Fruit fly (Drosophila melanogaster): ENCODE measurements around the gene CG6980.
A peak's percentile ranks its signal among the peaks of the same experiment; 100 is the strongest.

Gene CG6980

DNA sequence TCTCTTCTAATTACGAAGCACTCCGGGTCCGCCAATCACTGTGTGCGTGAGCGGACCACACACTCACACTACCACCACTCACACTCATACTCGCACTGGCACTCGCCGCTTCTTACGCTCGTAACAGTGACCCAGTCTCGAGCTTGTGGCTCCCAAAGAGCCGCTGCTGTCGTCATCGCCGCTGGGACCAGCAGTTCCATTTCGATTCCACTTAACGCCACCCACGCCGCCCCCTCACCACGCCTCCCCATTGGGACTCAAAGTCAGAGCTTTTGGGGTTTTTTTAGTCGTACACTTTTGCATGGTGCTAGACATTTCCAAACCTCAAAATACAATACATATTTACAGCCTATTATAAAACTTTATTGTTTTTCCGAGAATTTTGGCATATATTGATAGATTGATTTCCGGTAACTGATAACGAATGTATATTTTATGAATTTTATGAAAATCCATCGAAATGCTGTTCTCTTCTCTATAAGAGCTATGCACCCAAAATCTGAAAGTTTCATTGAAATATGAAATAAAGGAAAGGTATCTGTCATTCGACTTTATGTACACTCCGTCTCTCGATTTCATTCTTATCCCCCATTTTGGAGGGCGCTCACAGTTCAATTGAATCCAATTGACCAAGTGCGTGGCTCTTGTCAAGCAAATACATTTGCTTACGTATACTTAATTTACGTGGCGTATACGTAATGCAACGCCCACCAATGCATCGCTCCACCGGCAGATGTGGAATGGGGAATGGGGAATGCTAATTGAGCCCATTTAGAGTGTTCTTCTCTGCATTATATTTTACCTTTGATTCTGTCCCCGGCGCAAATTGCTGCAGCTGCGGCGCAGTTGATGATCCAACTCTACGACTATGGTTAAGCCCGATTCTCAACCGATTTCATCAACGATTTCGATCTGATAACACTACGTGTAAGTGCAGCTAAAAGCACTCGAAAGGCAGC, 35.9 kb upstream of the CG6980 start, which contains the start of gene CG42331 (continued):
- 0 out of 3 replicates have a peak, but pooled peaks have one; percentile 50 for TF ChIP-seq CG34422 (GFP tag; IDR thresholded peaks at IDR 0.05)
- no peak for TF ChIP-seq aop (GFP tag; IDR thresholded peaks at IDR 0.05)
- peak; percentile 69 for TF ChIP-seq CG13424 (tag; optimal IDR thresholded peaks at IDR 0.05)
- no peak for TF ChIP-seq CG11085 (GFP tag; IDR thresholded peaks at IDR 0.05)
- TF ChIP-seq nerfin-2 (GFP tag; IDR thresholded peaks at IDR 0.05; ENCODE audit: partially characterized antibody): no peak
- TF ChIP-seq fu2 (GFP tag; optimal IDR thresholded peaks at IDR 0.05): peak; percentile 39
- TF ChIP-seq CG12299 (tag; optimal IDR thresholded peaks at IDR 0.05): no peak
- peak; percentile 24 for TF ChIP-seq mirr (GFP tag; optimal IDR thresholded peaks at IDR 0.05)
- peak; percentile 47 for TF ChIP-seq ERR (GFP tag; optimal IDR thresholded peaks at IDR 0.05)
- TF ChIP-seq CG2120 (GFP tag; optimal IDR thresholded peaks at IDR 0.05): peak; percentile 78
- TF ChIP-seq HmgD (GFP tag; optimal IDR thresholded peaks at IDR 0.05): no peak
- TF ChIP-seq CG14965 (GFP tag; optimal IDR thresholded peaks at IDR 0.05; ENCODE audit: borderline replicate concordance): no peak
- peak; percentile 45 for TF ChIP-seq pum (GFP tag; optimal IDR thresholded peaks at IDR 0.05)
- peak; percentile 64 for TF ChIP-seq Ets65A (GFP tag)
- no peak for TF ChIP-seq corto (GFP tag; optimal IDR thresholded peaks at IDR 0.05)
- TF ChIP-seq CG10565 (GFP tag; optimal IDR thresholded peaks at IDR 0.05): no peak
- TF ChIP-seq CG3163 (GFP tag; optimal IDR thresholded peaks at IDR 0.05): peak; percentile 16
- TF ChIP-seq CG14860 (GFP tag; IDR thresholded peaks at IDR 0.05; ENCODE audit: partially characterized antibody): no peak
- TF ChIP-seq CG17912 (GFP tag; optimal IDR thresholded peaks at IDR 0.05): no peak
- TF ChIP-seq Six4 (GFP tag; optimal IDR thresholded peaks at IDR 0.05): peak; percentile 11
- TF ChIP-seq Sry-δ (GFP tag; optimal IDR thresholded peaks at IDR 0.05): no peak
- TF ChIP-seq CG3995 (GFP tag; optimal IDR thresholded peaks at IDR 0.05): no peak
- 0 out of 2 replicates have a peak, but pooled peaks have one; percentile 15 for TF ChIP-seq wor (GFP tag; IDR thresholded peaks at IDR 0.05)
- peak; percentile 87 for TF ChIP-seq sens (GFP tag)
- TF ChIP-seq CG13775 (GFP tag; optimal IDR thresholded peaks at IDR 0.05): peak; percentile 4
- TF ChIP-seq H15 (GFP tag; IDR thresholded peaks at IDR 0.05): peak; percentile 42; the same call in 1 of the 3 replicates
- TF ChIP-seq cad (GFP tag; optimal IDR thresholded peaks at IDR 0.05): no peak
- peak; percentile 34 for TF ChIP-seq nerfin-1 (tag; optimal IDR thresholded peaks at IDR 0.05)
- no peak for TF ChIP-seq Elba2 (GFP tag; optimal IDR thresholded peaks at IDR 0.05)
- TF ChIP-seq CG33557 (GFP tag; optimal IDR thresholded peaks at IDR 0.05): no peak
- peak; percentile 66; the same call in 2 of the 3 replicates for TF ChIP-seq sr (GFP tag; IDR thresholded peaks at IDR 0.05)
- no peak for TF ChIP-seq CG1529 (GFP tag; optimal IDR thresholded peaks at IDR 0.05)
- no peak for TF ChIP-seq CG11398 (GFP tag; optimal IDR thresholded peaks at IDR 0.05)
- TF ChIP-seq hth (optimal IDR thresholded peaks at IDR 0.05): no peak
- peak; percentile 53 for TF ChIP-seq Atf-2 (GFP tag; optimal IDR thresholded peaks at IDR 0.05)
- peak; percentile 71 for TF ChIP-seq CG3281 (GFP tag; optimal IDR thresholded peaks at IDR 0.05)
- no peak for TF ChIP-seq crc (GFP tag; optimal IDR thresholded peaks at IDR 0.05)
- TF ChIP-seq ken (GFP tag; IDR thresholded peaks at IDR 0.05): no peak; the same call in 2 of the 3 replicates
- no peak for TF ChIP-seq Poxn (GFP tag; IDR thresholded peaks at IDR 0.05)
- TF ChIP-seq hkb (optimal IDR thresholded peaks at IDR 0.05): no peak
- TF ChIP-seq hkb (GFP tag; IDR thresholded peaks at IDR 0.05): peak; percentile 61
- no peak for TF ChIP-seq wek (GFP tag; optimal IDR thresholded peaks at IDR 0.05)
- TF ChIP-seq CG2875 (GFP tag; optimal IDR thresholded peaks at IDR 0.05): peak; percentile 42
- TF ChIP-seq Nf-YB (GFP tag; optimal IDR thresholded peaks at IDR 0.05): peak; percentile 29
- TF ChIP-seq tin (GFP tag; optimal IDR thresholded peaks at IDR 0.05): peak; percentile 2
- TF ChIP-seq Deaf1 (tag; optimal IDR thresholded peaks at IDR 0.05): peak; percentile 23
- peak; percentile 52 for TF ChIP-seq salm (tag; optimal IDR thresholded peaks at IDR 0.05)
- TF ChIP-seq Ada2b (GFP tag; IDR thresholded peaks at IDR 0.05): peak; percentile 45
- TF ChIP-seq CG11093 (GFP tag; IDR thresholded peaks at IDR 0.05): 0 out of 3 replicates have a peak, but pooled peaks have one; percentile 33
- TF ChIP-seq CG1024 (GFP tag; IDR thresholded peaks at IDR 0.05): no peak

All from whole organism, embryonic.